Worm (Caenorhabditis elegans) whole organism, L1 larva: Measurements from ENCODE around the gene C56C10.9.

Source experiments
- C04F5.9 ChIP-seq: sonication (generic microtip); optimal IDR thresholded peaks from 2 replicates; lab custom pipeline; 2016; ENCODE audit warnings: missing genetic modification characterization, missing compliant biosample characterization
- aly-2 ChIP-seq: fragments of 150-350 bp; optimal IDR thresholded peaks from 2 replicates; lab custom pipeline; 2014; ENCODE audit warnings: missing biosample characterization, missing genetic modification characterization
- ama-1 ChIP-seq: fragments of 150-350 bp; optimal IDR thresholded peaks from 2 replicates; lab custom pipeline; 2014
- blmp-1 ChIP-seq: fragments of 150-350 bp; optimal IDR thresholded peaks from 2 replicates; lab custom pipeline; 2014; ENCODE audit warnings: missing biosample characterization, missing genetic modification characterization
- ceh-63 ChIP-seq: fragments of 200-800 bp; sonication (Bioruptor generic); optimal IDR thresholded peaks from 2 replicates; lab custom pipeline; 2018; ENCODE audit warnings: mild to moderate bottlenecking, missing genetic modification characterization, missing compliant biosample characterization
- ceh-82 ChIP-seq, 3 experiments: fragments of 150-350 bp in 1 of 3; sonication (generic microtip) in 2 of 3; optimal IDR thresholded peaks; 2 replicates each; lab custom pipeline; 2014 to 2017; ENCODE audit warnings: missing biosample characterization in 3 of 3, missing genetic modification characterization in 3 of 3
- ceh-90 ChIP-seq: sonication (generic microtip); optimal IDR thresholded peaks from 2 replicates; lab custom pipeline; 2016; ENCODE audit warnings: missing genetic modification characterization, missing compliant biosample characterization
- ces-1 ChIP-seq: fragments of 150-350 bp; optimal IDR thresholded peaks from 2 replicates; lab custom pipeline; 2014; ENCODE audit warnings: missing biosample characterization, missing genetic modification reagents, missing genetic modification characterization
- dpl-1 ChIP-seq, 3 experiments: fragments of 150-350 bp in 2 of 3; sonication (generic microtip) in 1 of 3; optimal IDR thresholded peaks; 2 replicates each; lab custom pipeline; 2014 to 2017; ENCODE audit warnings: missing biosample characterization in 3 of 3, missing genetic modification characterization in 3 of 3, missing genetic modification reagents in 3 of 3
- efl-1 ChIP-seq, 4 experiments: fragments of 150-350 bp; optimal IDR thresholded peaks in 3 of 4; peaks in 1 of 4; 1 replicate in 1 of 4; 2 replicates in 3 of 4; lab custom pipeline; 2014; ENCODE audit warnings: missing biosample characterization in 2 of 4, missing genetic modification characterization in 2 of 4, missing genetic modification reagents in 2 of 4
- efl-3 ChIP-seq: fragments of 200-800 bp; sonication (Bioruptor generic); optimal IDR thresholded peaks from 2 replicates; lab custom pipeline; 2018; ENCODE audit warnings: mild to moderate bottlenecking, missing genetic modification characterization, missing compliant biosample characterization
- egl-13 ChIP-seq: sonication (generic microtip); optimal IDR thresholded peaks from 2 replicates; lab custom pipeline; 2016; ENCODE audit warnings: missing genotype, missing genetic modification reagents, missing genetic modification characterization, missing compliant biosample characterization
- elt-2 ChIP-seq: sonication (generic microtip); optimal IDR thresholded peaks from 2 replicates; lab custom pipeline; 2016; ENCODE audit warnings: missing genetic modification characterization, mild to moderate bottlenecking, inconsistent platforms, missing compliant biosample characterization, missing genetic modification reagents
- elt-3 ChIP-seq, 6 experiments: fragments of 150-350 bp in 1 of 6; sonication (generic microtip); optimal IDR thresholded peaks; 2 replicates each; lab custom pipeline; 2017 to 2018; ENCODE audit warnings: missing biosample characterization in 6 of 6, missing genetic modification characterization in 6 of 6, inconsistent platforms in 1 of 6
- ets-5 ChIP-seq: fragments of 200-800 bp; sonication (Bioruptor generic); IDR thresholded peaks from 2 replicates; pipeline ENCODE4 v1.3.6; 2022; ENCODE audit warnings: missing genetic modification characterization, missing compliant biosample characterization
- fkh-4 ChIP-seq: sonication (generic microtip); optimal IDR thresholded peaks from 2 replicates; lab custom pipeline; 2016; ENCODE audit warnings: missing compliant biosample characterization, missing genetic modification characterization, borderline replicate concordance
- fkh-8 ChIP-seq: sonication (generic microtip); optimal IDR thresholded peaks from 2 replicates; lab custom pipeline; 2016; ENCODE audit warnings: mild to moderate bottlenecking, missing genetic modification characterization, missing compliant biosample characterization
- hlh-17 ChIP-seq: fragments of 200-800 bp; sonication (Bioruptor generic); optimal IDR thresholded peaks from 2 replicates; lab custom pipeline; 2018; ENCODE audit warnings: missing genetic modification characterization, mild to moderate bottlenecking, missing compliant biosample characterization, moderate library complexity, borderline replicate concordance
- hpl-2 ChIP-seq: fragments of 150-350 bp; optimal IDR thresholded peaks from 2 replicates; lab custom pipeline; 2014; ENCODE audit warnings: missing biosample characterization, missing genetic modification reagents, missing genetic modification characterization
- lin-13 ChIP-seq: fragments of 150-350 bp; optimal IDR thresholded peaks from 2 replicates; lab custom pipeline; 2014; ENCODE audit warnings: missing biosample characterization, missing genetic modification reagents, missing genetic modification characterization
- lin-14 ChIP-seq: fragments of 200-800 bp; sonication (Bioruptor generic); optimal IDR thresholded peaks from 2 replicates; lab custom pipeline; 2018; ENCODE audit warnings: mild to moderate bottlenecking, missing genetic modification characterization, moderate library complexity, missing compliant biosample characterization
- lin-15B ChIP-seq: fragments of 150-350 bp; sonication (generic microtip); optimal IDR thresholded peaks from 3 replicates; lab custom pipeline; 2014; ENCODE audit warnings: missing biosample characterization, missing genetic modification characterization
- lin-35 ChIP-seq, 2 experiments: fragments of 150-350 bp; optimal IDR thresholded peaks; 2 replicates each; lab custom pipeline; 2014; ENCODE audit warnings: missing biosample characterization in 2 of 2, missing genetic modification characterization in 2 of 2, missing genetic modification reagents in 2 of 2
- lin-39 ChIP-seq: fragments of 150-350 bp; optimal IDR thresholded peaks from 2 replicates; lab custom pipeline; 2014; ENCODE audit warnings: missing biosample characterization, missing genetic modification reagents, missing genetic modification characterization
- lsy-2 ChIP-seq, 2 experiments: fragments of 150-350 bp; optimal IDR thresholded peaks; 2 replicates each; lab custom pipeline; 2014; ENCODE audit warnings: missing biosample characterization in 2 of 2, missing genetic modification characterization in 2 of 2
- nhr-11 ChIP-seq: fragments of 150-350 bp; optimal IDR thresholded peaks from 2 replicates; lab custom pipeline; 2014; ENCODE audit warnings: missing biosample characterization, missing genetic modification characterization
- nhr-19 ChIP-seq: fragments of 200-800 bp; sonication (Bioruptor generic); conservative IDR thresholded peaks from 2 replicates; pipeline ENCODE4 v1.3.6; 2022; ENCODE audit warnings: missing genetic modification characterization, missing compliant biosample characterization
- nhr-20 ChIP-seq: sonication (generic microtip); optimal IDR thresholded peaks from 2 replicates; lab custom pipeline; 2016; ENCODE audit warnings: mild to moderate bottlenecking, missing genetic modification characterization, missing compliant biosample characterization
- nhr-237 ChIP-seq: fragments of 150-350 bp; optimal IDR thresholded peaks from 2 replicates; lab custom pipeline; 2014; ENCODE audit warnings: missing biosample characterization, missing genetic modification characterization
- nhr-47 ChIP-seq: sonication (generic microtip); optimal IDR thresholded peaks from 2 replicates; lab custom pipeline; 2016; ENCODE audit warnings: mild to moderate bottlenecking, missing genetic modification characterization, moderate library complexity, missing compliant biosample characterization
- nhr-71 ChIP-seq: sonication (generic microtip); optimal IDR thresholded peaks from 2 replicates; lab custom pipeline; 2016; ENCODE audit warnings: mild to moderate bottlenecking, missing genetic modification characterization, moderate library complexity, missing compliant biosample characterization
- nhr-85 ChIP-seq: sonication (generic microtip); peaks from one replicate; lab custom pipeline; 2016; ENCODE audit warnings: missing genetic modification characterization, inconsistent platforms, missing compliant biosample characterization
- nhr-90 ChIP-seq: sonication (generic microtip); optimal IDR thresholded peaks from 2 replicates; lab custom pipeline; 2016; ENCODE audit warnings: mild to moderate bottlenecking, missing genetic modification characterization, missing compliant biosample characterization; ENCODE audit not compliant: poor library complexity
- pqm-1 ChIP-seq: sonication (generic microtip); optimal IDR thresholded peaks from 3 replicates; lab custom pipeline; 2017; ENCODE audit warnings: missing biosample characterization, missing genetic modification characterization
- rnt-1 ChIP-seq: sonication (generic microtip); optimal IDR thresholded peaks from 2 replicates; lab custom pipeline; 2016; ENCODE audit warnings: mild to moderate bottlenecking, missing genetic modification characterization, moderate library complexity, missing compliant biosample characterization
- skn-1 ChIP-seq: fragments of 150-350 bp; optimal IDR thresholded peaks from 2 replicates; lab custom pipeline; 2014; ENCODE audit warnings: missing biosample characterization, missing genetic modification characterization
- snpc-4 ChIP-seq: fragments of 150-350 bp; optimal IDR thresholded peaks from 2 replicates; lab custom pipeline; 2014; ENCODE audit warnings: missing biosample characterization, missing genetic modification characterization
- snu-23 ChIP-seq: sonication (generic microtip); optimal IDR thresholded peaks from 2 replicates; lab custom pipeline; 2016; ENCODE audit warnings: missing genetic modification characterization, missing compliant biosample characterization
- swsn-7 ChIP-seq: sonication (generic microtip); optimal IDR thresholded peaks from 2 replicates; lab custom pipeline; 2016; ENCODE audit warnings: missing genetic modification characterization, missing compliant biosample characterization
- tbx-2 ChIP-seq: sonication (generic microtip); optimal IDR thresholded peaks from 2 replicates; lab custom pipeline; 2016; ENCODE audit warnings: missing genetic modification characterization, missing compliant biosample characterization
- tlp-1 ChIP-seq: fragments of 150-350 bp; optimal IDR thresholded peaks from 2 replicates; lab custom pipeline; 2014; ENCODE audit warnings: missing biosample characterization, missing genetic modification characterization
- unc-30 ChIP-seq: sonication (generic microtip); optimal IDR thresholded peaks from 2 replicates; lab custom pipeline; 2017; ENCODE audit warnings: missing biosample characterization, missing genetic modification characterization
- ztf-11 ChIP-seq, 2 experiments: sonication (generic microtip); optimal IDR thresholded peaks; 2 replicates each; lab custom pipeline; 2016 to 2017; ENCODE audit warnings: missing genetic modification characterization in 2 of 2, missing biosample characterization in 1 of 2, missing compliant biosample characterization in 1 of 2

Gene C56C10.9

ce11 chrII:6587264-6587870 is 4.8 kb downstream of the C56C10.9 start, which contains the start of gene C56C10.7:
C56C10.7 (minus strand) TSS chrII:6587575.
- TF ChIP-seq swsn-7 (no peak), aly-2 (tag; lab: Kevin White, UChicago) (peak; percentile 75), fkh-4 (tag; lab: Kevin White, UChicago) (no peak), snpc-4 (tag; lab: Kevin White, UChicago) (no peak), nhr-11 (tag; lab: Kevin White, UChicago) (no peak), snu-23 (GFP tag; lab: Kevin White, UChicago) (peak; percentile 32), rnt-1 (tag; lab: Kevin White, UChicago) (no peak), fkh-8 (tag; lab: Kevin White, UChicago) (no peak), unc-30 (tag; lab: Kevin White, UChicago) (no peak), ama-1 (lab: Kevin White, UChicago) (peak; percentile 62), lin-15B (tag; lab: Kevin White, UChicago) (no peak), elt-3 (tag; optimal IDR thresholded peaks at IDR 0.05; lab: Kevin White, UChicago) (no peak), nhr-47 (no peak), nhr-71 (tag; lab: Kevin White, UChicago) (peak; percentile 11), ceh-82 (tag; optimal IDR thresholded peaks at IDR 0.05; lab: Kevin White, UChicago) (peak in 1 of 3 experiments; percentile 16), pqm-1 (tag; lab: Kevin White, UChicago) (no peak), nhr-85 (tag; lab: Kevin White, UChicago) (peak; percentile 24), lin-13 (GFP tag; lab: Kevin White, UChicago) (no peak), lin-35 (GFP tag; optimal IDR thresholded peaks at IDR 0.05; lab: Kevin White, UChicago) (no peak), hpl-2 (no peak), C04F5.9 (tag; lab: Kevin White, UChicago) (no peak), hlh-17 (GFP tag; lab: Kevin White, UChicago) (no peak), dpl-1 (GFP tag; optimal IDR thresholded peaks at IDR 0.05; lab: Kevin White, UChicago) (no peak), efl-1 (optimal IDR thresholded peaks at IDR 0.05; lab: Kevin White, UChicago) (no peak), efl-1 (GFP tag; optimal IDR thresholded peaks at IDR 0.05 in 1 of 2; lab: Kevin White, UChicago) (no peak), egl-13 (tag; lab: Kevin White, UChicago) (no peak), tbx-2 (no peak), nhr-20 (tag; lab: Kevin White, UChicago) (peak; percentile 1), efl-3 (GFP tag; lab: Kevin White, UChicago) (no peak), tlp-1 (tag; lab: Kevin White, UChicago) (no peak), ceh-63 (GFP tag; lab: Kevin White, UChicago) (no peak), ets-5 (GFP tag; lab: Robert Waterston, UW) (no peak), ceh-90 (tag; lab: Kevin White, UChicago) (no peak), ces-1 (GFP tag; lab: Kevin White, UChicago) (no peak), skn-1 (tag; lab: Kevin White, UChicago) (no peak), nhr-237 (no peak), blmp-1 (tag; lab: Kevin White, UChicago) (no peak), ztf-11 (tag; optimal IDR thresholded peaks at IDR 0.05; lab: Kevin White, UChicago) (peak in 1 of 2 experiments; percentile 3), nhr-90 (tag; lab: Kevin White, UChicago) (peak; percentile 39), elt-2 (tag; lab: Kevin White, UChicago) (peak; percentile 30), lin-14 (GFP tag; lab: Kevin White, UChicago) (no peak), lsy-2 (tag; optimal IDR thresholded peaks at IDR 0.05; lab: Kevin White, UChicago) (peak in 1 of 2 experiments; percentile 15)

ce11 chrII:6582758-6583157 is 9.4 kb downstream of the C56C10.9 start, which contains the start of gene C56C10.4:
C56C10.4 (plus strand) TSS chrII:6583058.
- TF ChIP-seq lin-39 (tag; lab: Kevin White, UChicago), result no peak
- TF ChIP-seq skn-1 (tag; lab: Kevin White, UChicago), result no peak
- TF ChIP-seq lin-15B (tag; lab: Kevin White, UChicago), result no peak
- no peak for TF ChIP-seq ces-1 (GFP tag; lab: Kevin White, UChicago)
- no peak for TF ChIP-seq nhr-19 (GFP tag; lab: Robert Waterston, UW)
